Worm (Caenorhabditis elegans): ENCODE results near the gene F58E6.5.

F58E6.5 gene

DNA sequence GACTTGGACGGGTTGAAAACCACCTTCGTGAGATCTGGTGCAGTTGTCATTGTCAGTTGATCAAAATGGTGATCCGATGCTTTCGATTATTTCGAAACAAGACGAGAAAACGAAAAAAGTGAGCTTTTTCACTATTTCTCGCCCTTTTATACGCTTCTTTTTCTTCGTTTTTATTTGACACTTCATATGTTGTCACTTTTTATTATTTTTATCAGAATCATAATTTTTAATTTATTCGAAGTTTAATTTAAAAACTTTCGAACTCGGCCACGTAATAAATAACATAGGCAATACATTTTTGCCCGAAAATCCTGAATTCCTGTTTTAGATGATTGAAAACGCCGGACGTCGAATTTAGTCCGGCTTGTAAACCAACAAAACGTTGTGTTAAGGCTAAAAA, at the start of gene F58E6.5:
F58E6.5 (minus strand) TSS at position 101 of the 400 bp plus-strand sequence.
- TF ChIP-seq ama-1 (optimal IDR thresholded peaks at IDR 0.05) (no peak), lsy-12 (tag; optimal IDR thresholded peaks at IDR 0.05) (no peak), elt-1 (tag; optimal IDR thresholded peaks at IDR 0.05) (no peak), ZK546.5 (tag; optimal IDR thresholded peaks at IDR 0.05) (no peak), nhr-25 (tag; optimal IDR thresholded peaks at IDR 0.05) (no peak), unc-39 (tag; optimal IDR thresholded peaks at IDR 0.05) (no peak), lin-39 (tag; optimal IDR thresholded peaks at IDR 0.05) (no peak), elt-3 (tag; optimal IDR thresholded peaks at IDR 0.05) (no peak), elt-2 (tag; optimal IDR thresholded peaks at IDR 0.05) (no peak), sea-2 (GFP tag; optimal IDR thresholded peaks at IDR 0.05) (no peak), nhr-77 (tag; optimal IDR thresholded peaks at IDR 0.05) (no peak), skn-1 (tag; optimal IDR thresholded peaks at IDR 0.05) (no peak)

DNA sequence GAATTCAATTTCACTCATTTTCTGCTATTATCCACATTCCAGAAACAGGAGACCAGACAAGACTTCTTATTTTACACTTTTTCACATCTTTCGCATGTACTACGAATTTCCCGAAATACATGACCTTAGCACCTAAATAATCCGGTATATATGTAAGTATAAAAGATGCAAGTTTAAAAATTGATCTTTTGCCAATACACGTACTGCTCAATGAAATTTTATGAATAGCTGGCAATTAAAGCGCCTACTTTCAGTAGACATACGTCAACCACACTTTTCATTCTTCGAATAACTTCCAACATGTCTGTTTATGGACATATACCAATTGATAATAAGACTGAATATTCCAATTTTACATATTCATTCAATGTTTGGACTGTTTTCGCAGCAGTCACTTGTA, 48.8 kb upstream of the F58E6.5 start, which contains the start of gene sru-39:
sru-39 (plus strand) TSS at position 301 of the 400 bp plus-strand sequence.
- TF ChIP-seq nhr-25 (tag; optimal IDR thresholded peaks at IDR 0.05): no peak
- TF ChIP-seq daf-12 (tag; optimal IDR thresholded peaks at IDR 0.05): no peak
- no peak for TF ChIP-seq fos-1 (tag; optimal IDR thresholded peaks at IDR 0.05)
- no peak for TF ChIP-seq fkh-10 (GFP tag; optimal IDR thresholded peaks at IDR 0.05)
- TF ChIP-seq snpc-4 (tag; optimal IDR thresholded peaks at IDR 0.05): no peak
- no peak for TF ChIP-seq nhr-43 (tag; optimal IDR thresholded peaks at IDR 0.05; ENCODE audit: poor library complexity, severe bottlenecking)
- no peak for TF ChIP-seq unc-39 (tag; optimal IDR thresholded peaks at IDR 0.05)
- TF ChIP-seq elt-1 (tag; optimal IDR thresholded peaks at IDR 0.05): no peak
- TF ChIP-seq mdl-1 (tag; optimal IDR thresholded peaks at IDR 0.05): no peak
- no peak for TF ChIP-seq zag-1 (tag; optimal IDR thresholded peaks at IDR 0.05)
- TF ChIP-seq lsy-12 (tag; optimal IDR thresholded peaks at IDR 0.05): no peak
- no peak for TF ChIP-seq ceh-9 (tag; optimal IDR thresholded peaks at IDR 0.05)
- no peak for TF ChIP-seq nhr-23 (tag; optimal IDR thresholded peaks at IDR 0.05)
- TF ChIP-seq ZK546.5 (tag; optimal IDR thresholded peaks at IDR 0.05): no peak

- TF ChIP-seq zag-1 (tag; optimal IDR thresholded peaks at IDR 0.05): no peak
- no peak for TF ChIP-seq elt-2 (tag; optimal IDR thresholded peaks at IDR 0.05)
- no peak for TF ChIP-seq fkh-10 (GFP tag; optimal IDR thresholded peaks at IDR 0.05)
- TF ChIP-seq ceh-16 (tag; optimal IDR thresholded peaks at IDR 0.05): no peak
- TF ChIP-seq pha-4 (tag; optimal IDR thresholded peaks at IDR 0.05): no peak
- no peak for TF ChIP-seq sea-2 (GFP tag; optimal IDR thresholded peaks at IDR 0.05)
- no peak for TF ChIP-seq ama-1 (optimal IDR thresholded peaks at IDR 0.05)
- TF ChIP-seq nhr-237 (tag; optimal IDR thresholded peaks at IDR 0.05): no peak
- TF ChIP-seq eor-1 (tag; optimal IDR thresholded peaks at IDR 0.05): no peak
- no peak for TF ChIP-seq fos-1 (tag; optimal IDR thresholded peaks at IDR 0.05)
- TF ChIP-seq lsy-12 (tag; optimal IDR thresholded peaks at IDR 0.05): no peak
- no peak for TF ChIP-seq lin-15B (tag; optimal IDR thresholded peaks at IDR 0.05)
- TF ChIP-seq unc-62 (GFP tag; optimal IDR thresholded peaks at IDR 0.05): no peak
Observed at ce11 chrV:9801965-9802364, 47.6 kb upstream of the F58E6.5 start, which contains the start of gene F46B6.10. TSS of gene F46B6.10 (minus strand) at chrV:9802065.

DNA sequence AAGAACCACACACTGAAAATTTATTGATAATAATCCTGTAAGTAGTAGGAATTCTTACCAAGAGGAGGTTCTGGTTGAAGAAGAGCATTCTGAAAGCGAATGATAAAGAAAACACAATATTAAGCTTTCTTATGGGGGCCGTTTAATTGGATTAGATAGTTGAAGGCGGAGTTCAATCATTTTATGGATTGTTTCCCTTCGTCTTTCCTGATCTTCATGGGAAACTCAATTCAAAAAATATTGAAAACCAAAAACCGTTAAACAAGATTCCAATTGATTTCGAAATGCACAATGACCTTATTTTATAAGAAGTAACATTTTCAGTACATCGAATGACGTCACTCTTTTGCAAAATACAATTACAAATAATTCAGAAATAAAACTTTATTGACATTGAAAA, 44.7 kb upstream of the F58E6.5 start, which contains the start of gene F46B6.13:
F46B6.13 (minus strand) TSS at position 101 of the 400 bp plus-strand sequence.
- no peak for TF ChIP-seq ceh-82 (tag; optimal IDR thresholded peaks at IDR 0.05)
- TF ChIP-seq elt-2 (tag; optimal IDR thresholded peaks at IDR 0.05): no peak
- no peak for TF ChIP-seq ceh-9 (tag; optimal IDR thresholded peaks at IDR 0.05)
- TF ChIP-seq nfya-1 (tag; optimal IDR thresholded peaks at IDR 0.05; ENCODE audit: insufficient read depth): no peak
- no peak for TF ChIP-seq nhr-28 (tag; optimal IDR thresholded peaks at IDR 0.05)
- TF ChIP-seq ztf-4 (tag; optimal IDR thresholded peaks at IDR 0.05): no peak
- TF ChIP-seq R02D3.7 (tag; optimal IDR thresholded peaks at IDR 0.05): no peak
- TF ChIP-seq fkh-2 (tag; optimal IDR thresholded peaks at IDR 0.05): no peak

DNA sequence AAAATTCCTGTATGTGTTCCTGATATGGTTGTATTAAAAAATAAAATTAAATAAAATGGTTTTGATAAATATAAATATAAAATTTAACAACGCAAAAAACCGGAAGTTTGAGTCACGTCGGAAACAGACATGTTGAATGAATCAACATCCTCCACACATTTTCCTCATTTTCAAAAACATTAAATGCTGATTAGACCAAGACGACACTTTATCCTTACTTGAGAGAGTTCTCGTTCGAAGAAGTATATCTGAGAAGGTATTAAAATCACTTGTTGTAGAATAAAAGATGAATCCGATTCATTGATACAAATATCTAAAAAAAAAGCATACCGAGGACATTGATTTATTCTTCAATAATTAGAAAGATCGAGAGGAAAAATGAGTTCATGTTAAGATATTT, 43.9 kb upstream of the F58E6.5 start:
- TF ChIP-seq fkh-10 (GFP tag; optimal IDR thresholded peaks at IDR 0.05) (no peak), nhr-76 (tag; optimal IDR thresholded peaks at IDR 0.05) (no peak), fkh-2 (tag; optimal IDR thresholded peaks at IDR 0.05) (no peak)
